Worm (Caenorhabditis elegans): ENCODE measurements around the gene hcf-1.

hcf-1 gene

ce11 chrIV:7816402-7817102 lies 42.5 kb upstream of the hcf-1 start:
- TF ChIP-seq nhr-23 (tag; optimal IDR thresholded peaks at IDR 0.05) (no peak), egl-5 (tag; optimal IDR thresholded peaks at IDR 0.05) (peak; percentile 80), ztf-11 (tag; optimal IDR thresholded peaks at IDR 0.05) (no peak), hmg-11 (tag; optimal IDR thresholded peaks at IDR 0.05) (no peak), eor-1 (tag; optimal IDR thresholded peaks at IDR 0.05) (no peak), lin-15B (tag; optimal IDR thresholded peaks at IDR 0.05) (no peak), nhr-43 (tag; optimal IDR thresholded peaks at IDR 0.05; ENCODE audit: poor library complexity, severe bottlenecking) (peak; percentile 38), fos-1 (tag; optimal IDR thresholded peaks at IDR 0.05) (no peak), ama-1 (optimal IDR thresholded peaks at IDR 0.05) (no peak), tbx-2 (tag; optimal IDR thresholded peaks at IDR 0.05) (no peak), nhr-28 (tag; optimal IDR thresholded peaks at IDR 0.05) (no peak), unc-39 (tag; optimal IDR thresholded peaks at IDR 0.05) (no peak), jun-1 (tag; optimal IDR thresholded peaks at IDR 0.05) (no peak), ceh-82 (tag; optimal IDR thresholded peaks at IDR 0.05) (no peak), mdl-1 (tag; optimal IDR thresholded peaks at IDR 0.05) (no peak), fkh-10 (GFP tag; optimal IDR thresholded peaks at IDR 0.05) (no peak), sea-2 (GFP tag; optimal IDR thresholded peaks at IDR 0.05) (no peak), egl-27 (tag; optimal IDR thresholded peaks at IDR 0.05) (no peak), snpc-4 (tag; optimal IDR thresholded peaks at IDR 0.05) (no peak), nhr-11 (tag; optimal IDR thresholded peaks at IDR 0.05) (no peak), ztf-4 (tag; optimal IDR thresholded peaks at IDR 0.05) (no peak), nfya-1 (tag; optimal IDR thresholded peaks at IDR 0.05; ENCODE audit: insufficient read depth) (peak; percentile 11), ZK546.5 (tag; optimal IDR thresholded peaks at IDR 0.05) (no peak), pha-4 (tag; optimal IDR thresholded peaks at IDR 0.05) (peak; percentile 4)

- peak; percentile 1 for TF ChIP-seq pqm-1 (tag; optimal IDR thresholded peaks at IDR 0.05)
- TF ChIP-seq unc-39 (tag; optimal IDR thresholded peaks at IDR 0.05), result no peak
- TF ChIP-seq ceh-82 (tag; optimal IDR thresholded peaks at IDR 0.05), result no peak
- TF ChIP-seq mdl-1 (tag; optimal IDR thresholded peaks at IDR 0.05), result peak; percentile 26
- no peak for TF ChIP-seq zag-1 (tag; optimal IDR thresholded peaks at IDR 0.05)
- peak; percentile 58 for TF ChIP-seq egl-5 (tag; optimal IDR thresholded peaks at IDR 0.05)
- TF ChIP-seq lin-15B (tag; optimal IDR thresholded peaks at IDR 0.05), result no peak
- TF ChIP-seq fkh-10 (GFP tag; optimal IDR thresholded peaks at IDR 0.05), result peak; percentile 72
- peak; percentile 27 for TF ChIP-seq elt-2 (tag; optimal IDR thresholded peaks at IDR 0.05)
- no peak for TF ChIP-seq nhr-28 (tag; optimal IDR thresholded peaks at IDR 0.05)
- TF ChIP-seq nfya-1 (tag; optimal IDR thresholded peaks at IDR 0.05; ENCODE audit: insufficient read depth), result peak; percentile 69
- no peak for TF ChIP-seq nhr-67 (tag; optimal IDR thresholded peaks at IDR 0.05)
- TF ChIP-seq lin-39 (tag; optimal IDR thresholded peaks at IDR 0.05), result no peak
- TF ChIP-seq fkh-2 (tag; optimal IDR thresholded peaks at IDR 0.05), result peak; percentile 55
- TF ChIP-seq pha-4 (tag; optimal IDR thresholded peaks at IDR 0.05), result peak; percentile 84
- TF ChIP-seq snpc-4 (tag; optimal IDR thresholded peaks at IDR 0.05), result peak; percentile 49
Observed at ce11 chrIV:7815683-7816183, 41.7 kb upstream of the hcf-1 start, which contains the start of gene cdgs-1. Gene cdgs-1, minus strand, starts transcription at chrIV:7815733.

- TF ChIP-seq snpc-4 (tag; optimal IDR thresholded peaks at IDR 0.05), result no peak
- TF ChIP-seq aly-2 (tag; optimal IDR thresholded peaks at IDR 0.05), result no peak
- TF ChIP-seq R02D3.7 (tag; optimal IDR thresholded peaks at IDR 0.05), result no peak
- TF ChIP-seq nhr-76 (tag; optimal IDR thresholded peaks at IDR 0.05), result no peak
- TF ChIP-seq ceh-28 (tag; optimal IDR thresholded peaks at IDR 0.05), result no peak
- TF ChIP-seq nhr-12 (tag; optimal IDR thresholded peaks at IDR 0.05), result no peak
- TF ChIP-seq pha-4 (tag; optimal IDR thresholded peaks at IDR 0.05), result no peak
- TF ChIP-seq ZK546.5 (tag; optimal IDR thresholded peaks at IDR 0.05), result no peak
- TF ChIP-seq nhr-28 (tag; optimal IDR thresholded peaks at IDR 0.05), result no peak
- TF ChIP-seq elt-2 (tag; optimal IDR thresholded peaks at IDR 0.05), result no peak
- TF ChIP-seq lin-39 (tag; optimal IDR thresholded peaks at IDR 0.05), result no peak
Observed at ce11 chrIV:7812709-7813108, 38.6 kb upstream of the hcf-1 start, which contains the start of gene zgpa-1. Gene zgpa-1, minus strand, starts transcription at chrIV:7812809.

ce11 chrIV:7808583-7808982 lies 34.5 kb upstream of the hcf-1 start, which contains the start of gene C33H5.1:
Gene C33H5.1, plus strand, starts transcription at chrIV:7808912.
- TF ChIP-seq elt-1 (tag; optimal IDR thresholded peaks at IDR 0.05), result peak; percentile 83
- no peak for TF ChIP-seq daf-12 (tag; optimal IDR thresholded peaks at IDR 0.05)
- TF ChIP-seq nhr-76 (tag; optimal IDR thresholded peaks at IDR 0.05), result no peak
- TF ChIP-seq fkh-2 (tag; optimal IDR thresholded peaks at IDR 0.05), result no peak
- TF ChIP-seq ama-1 (optimal IDR thresholded peaks at IDR 0.05), result no peak
